Fruit fly (Drosophila melanogaster) whole organism, prepupa: ENCODE results near the gene mRpL3.

Experiments
- CG10631 ChIP-seq: fragments of 200-800 bp; sonication (Bioruptor generic); optimal IDR thresholded peaks from 2 replicates; lab custom pipeline; 2016; ENCODE audit warnings: missing biosample characterization, missing genetic modification characterization
- CG10669 ChIP-seq: fragments of 200-800 bp; sonication (Bioruptor generic); optimal IDR thresholded peaks from 3 replicates; lab custom pipeline; 2018; ENCODE audit warnings: missing biosample characterization, mild to moderate bottlenecking, missing genetic modification characterization, moderate library complexity
- CG11902 ChIP-seq: fragments of 200-800 bp; sonication (Bioruptor generic); optimal IDR thresholded peaks from 3 replicates; lab custom pipeline; 2016; ENCODE audit warnings: missing biosample characterization, missing genetic modification characterization
- CG15336 ChIP-seq: fragments of 200-800 bp; sonication (Bioruptor generic); IDR thresholded peaks from 2 replicates; pipeline ENCODE4 v1.3.6; 2022; ENCODE audit warnings: missing biosample characterization, missing genetic modification characterization
- CG31627 ChIP-seq: fragments of 200-800 bp; sonication (Bioruptor generic); optimal IDR thresholded peaks from 3 replicates; lab custom pipeline; 2016; ENCODE audit warnings: missing biosample characterization, missing genetic modification characterization
- CG32006 ChIP-seq: fragments of 200-800 bp; sonication (Bioruptor generic); optimal IDR thresholded peaks from 3 replicates; lab custom pipeline; 2017; ENCODE audit warnings: missing biosample characterization, mild to moderate bottlenecking, missing genetic modification characterization
- CG34406 ChIP-seq: fragments of 200-800 bp; sonication (Bioruptor generic); optimal IDR thresholded peaks from 3 replicates; lab custom pipeline; 2016; ENCODE audit warnings: missing biosample characterization, missing genetic modification characterization
- CG3919 ChIP-seq: fragments of 200-800 bp; sonication (Bioruptor generic); optimal IDR thresholded peaks from 3 replicates; lab custom pipeline; 2016; ENCODE audit warnings: missing biosample characterization, missing genetic modification characterization
- CG6163 ChIP-seq: fragments of 200-800 bp; sonication (Bioruptor generic); IDR thresholded peaks from 3 replicates; pipeline ENCODE4 v1.3.6; 2022; ENCODE audit warnings: missing biosample characterization, missing genetic modification characterization
- CG6276 ChIP-seq: fragments of 200-800 bp; sonication (Bioruptor generic); optimal IDR thresholded peaks from 2 replicates; lab custom pipeline; 2017; ENCODE audit warnings: missing biosample characterization, mild to moderate bottlenecking, missing genetic modification characterization
- CG6808 ChIP-seq: fragments of 200-800 bp; sonication (Bioruptor generic); optimal IDR thresholded peaks from 3 replicates; lab custom pipeline; 2017; ENCODE audit warnings: missing biosample characterization, missing genetic modification characterization, mild to moderate bottlenecking, moderate library complexity, missing genetic modification reagents
- CG7368 ChIP-seq: fragments of 200-800 bp; sonication (Bioruptor generic); optimal IDR thresholded peaks from 3 replicates; lab custom pipeline; 2016; ENCODE audit warnings: missing biosample characterization, missing genetic modification characterization
- CG8119 ChIP-seq: fragments of 200-800 bp; sonication (Bioruptor generic); IDR thresholded peaks from 3 replicates; pipeline ENCODE4 v1.3.6; 2022; ENCODE audit warnings: missing biosample characterization, missing genetic modification characterization
- CG8632 ChIP-seq: fragments of 200-800 bp; sonication (Bioruptor generic); optimal IDR thresholded peaks from 3 replicates; lab custom pipeline; 2016; ENCODE audit warnings: missing biosample characterization, missing genetic modification characterization
- CG9139 ChIP-seq: fragments of 200-800 bp; sonication (Bioruptor generic); optimal IDR thresholded peaks from 3 replicates; lab custom pipeline; 2017; ENCODE audit warnings: missing biosample characterization, mild to moderate bottlenecking, missing genetic modification characterization
- Eip75B ChIP-seq: fragments of 200-800 bp; sonication (Bioruptor generic); optimal IDR thresholded peaks from 3 replicates; lab custom pipeline; 2016; ENCODE audit warnings: missing biosample characterization, missing genetic modification characterization
- Eip78C ChIP-seq: fragments of 200-800 bp; sonication (Bioruptor generic); peaks from one replicate; lab custom pipeline; 2016; ENCODE audit warnings: missing biosample characterization, missing genetic modification characterization
- Eip93F ChIP-seq: fragments of 200-800 bp; sonication (Bioruptor generic); optimal IDR thresholded peaks from 2 replicates; lab custom pipeline; 2016; ENCODE audit warnings: missing biosample characterization, mild to moderate bottlenecking, missing genetic modification characterization
- Gug ChIP-seq: fragments of 200-800 bp; sonication (Bioruptor generic); IDR thresholded peaks from 2 replicates; pipeline ENCODE4 v1.3.6; 2022; ENCODE audit warnings: missing biosample characterization, missing genetic modification characterization
- Hr39 ChIP-seq: fragments of 200-800 bp; sonication (Bioruptor generic); optimal IDR thresholded peaks from 2 replicates; lab custom pipeline; 2016; ENCODE audit warnings: missing biosample characterization, missing genetic modification characterization
- Met ChIP-seq: fragments of 200-800 bp; sonication (Bioruptor generic); optimal IDR thresholded peaks from 3 replicates; lab custom pipeline; 2016; ENCODE audit warnings: missing biosample characterization, missing genetic modification characterization
- OdsH ChIP-seq: fragments of 200-800 bp; sonication (Bioruptor generic); optimal IDR thresholded peaks from 3 replicates; lab custom pipeline; 2016; ENCODE audit warnings: missing biosample characterization, missing genetic modification characterization
- Sox102F ChIP-seq: fragments of 200-800 bp; sonication (Bioruptor generic); optimal IDR thresholded peaks from 2 replicates; lab custom pipeline; 2016; ENCODE audit warnings: missing biosample characterization, mild to moderate bottlenecking, missing genetic modification characterization
- achi ChIP-seq: fragments of 200-800 bp; sonication (Bioruptor generic); optimal IDR thresholded peaks from 3 replicates; lab custom pipeline; 2016; ENCODE audit warnings: missing biosample characterization, missing genetic modification characterization
- acj6 ChIP-seq: fragments of 200-800 bp; sonication (Bioruptor generic); optimal IDR thresholded peaks from 3 replicates; lab custom pipeline; 2016; ENCODE audit warnings: missing biosample characterization, missing genetic modification characterization
- cyc ChIP-seq: fragments of 200-800 bp; sonication (Bioruptor generic); optimal IDR thresholded peaks from 3 replicates; lab custom pipeline; 2016; ENCODE audit warnings: missing biosample characterization, missing genetic modification characterization
- dac ChIP-seq: fragments of 200-800 bp; sonication (Bioruptor generic); optimal IDR thresholded peaks from 2 replicates; lab custom pipeline; 2017; ENCODE audit warnings: missing biosample characterization, mild to moderate bottlenecking, missing genetic modification characterization
- dsx ChIP-seq: fragments of 200-800 bp; optimal IDR thresholded peaks from 3 replicates; lab custom pipeline; 2019; ENCODE audit warnings: missing biosample characterization, mild to moderate bottlenecking, missing genetic modification characterization, moderate library complexity; ENCODE audit not compliant: poor library complexity, severe bottlenecking
- fd59A ChIP-seq: fragments of 200-800 bp; sonication (Bioruptor generic); optimal IDR thresholded peaks from 2 replicates; lab custom pipeline; 2017; ENCODE audit warnings: missing biosample characterization, mild to moderate bottlenecking, missing genetic modification characterization, missing genetic modification reagents
- fd85E ChIP-seq: fragments of 200-800 bp; sonication (Bioruptor generic); optimal IDR thresholded peaks from 3 replicates; lab custom pipeline; 2016; ENCODE audit warnings: missing biosample characterization, missing genetic modification characterization
- fkh ChIP-seq: fragments of 200-800 bp; sonication (Bioruptor generic); optimal IDR thresholded peaks from 3 replicates; lab custom pipeline; 2017; ENCODE audit warnings: missing biosample characterization, mild to moderate bottlenecking, missing genetic modification characterization, moderate library complexity
- net ChIP-seq: fragments of 200-800 bp; sonication (Bioruptor generic); optimal IDR thresholded peaks from 3 replicates; lab custom pipeline; 2016; ENCODE audit warnings: missing biosample characterization, missing genetic modification characterization
- pdm3 ChIP-seq: fragments of 200-800 bp; sonication (Bioruptor generic); optimal IDR thresholded peaks from 3 replicates; lab custom pipeline; 2016; ENCODE audit warnings: missing biosample characterization, missing genetic modification characterization
- salr ChIP-seq, 2 experiments: fragments of 200-800 bp; sonication (Bioruptor generic); optimal IDR thresholded peaks; 3 replicates each; lab custom pipeline; 2016 to 2018; ENCODE audit warnings: missing biosample characterization in 2 of 2, missing genetic modification characterization in 2 of 2, mild to moderate bottlenecking in 1 of 2
- spab ChIP-seq: fragments of 200-800 bp; sonication (Bioruptor generic); optimal IDR thresholded peaks from 2 replicates; lab custom pipeline; 2017; ENCODE audit warnings: missing biosample characterization, mild to moderate bottlenecking, missing genetic modification characterization, missing genetic modification reagents
- ss ChIP-seq, 2 experiments: fragments of 200-800 bp; sonication (Bioruptor generic); optimal IDR thresholded peaks; 2 replicates in 1 of 2; 3 replicates in 1 of 2; lab custom pipeline; 2017 to 2018; ENCODE audit warnings: mild to moderate bottlenecking in 2 of 2, missing biosample characterization in 2 of 2, missing genetic modification characterization in 2 of 2, moderate library complexity in 1 of 2
- vri ChIP-seq: fragments of 200-800 bp; sonication (Bioruptor generic); optimal IDR thresholded peaks from 3 replicates; lab custom pipeline; 2016; ENCODE audit warnings: missing biosample characterization, mild to moderate bottlenecking, missing genetic modification characterization

mRpL3 gene

dm6 chrX:15762723-15763122 lies 1.7 kb downstream of the mRpL3 start, which contains the start of gene Polr3A:
Gene Polr3A (plus strand): TSS chrX:15762956.
- no peak for TF ChIP-seq fd59A
- no peak for TF ChIP-seq CG3919 (GFP tag; lab: Kevin White, UChicago)
- TF ChIP-seq CG9139 (GFP tag; lab: Kevin White, UChicago), result no peak
- TF ChIP-seq Hr39 (GFP tag; lab: Kevin White, UChicago), result no peak
- no peak for TF ChIP-seq CG15336 (GFP tag; lab: Robert Waterston, UW)
- TF ChIP-seq CG10669, result no peak
- no peak for TF ChIP-seq OdsH (GFP tag; lab: Kevin White, UChicago)
- no peak for TF ChIP-seq CG6808 (GFP tag; lab: Kevin White, UChicago)
- no peak for TF ChIP-seq CG31627 (GFP tag; lab: Kevin White, UChicago)
- TF ChIP-seq CG32006, result no peak
- no peak for TF ChIP-seq Met (GFP tag; lab: Kevin White, UChicago)
- no peak for TF ChIP-seq dac (GFP tag; lab: Kevin White, UChicago)
- TF ChIP-seq cyc, result no peak

- TF ChIP-seq CG9139 (GFP tag; lab: Kevin White, UChicago) (no peak), Eip93F (GFP tag; lab: Kevin White, UChicago) (no peak), Hr39 (GFP tag; lab: Kevin White, UChicago) (no peak), CG34406 (GFP tag; lab: Kevin White, UChicago) (no peak), dsx (GFP tag; lab: Kevin White, UChicago) (no peak), CG8632 (GFP tag; lab: Kevin White, UChicago) (no peak), CG8119 (GFP tag; lab: Robert Waterston, UW) (no peak), acj6 (GFP tag; lab: Kevin White, UChicago) (no peak), Eip75B (GFP tag; lab: Kevin White, UChicago) (no peak), CG11902 (GFP tag; lab: Kevin White, UChicago) (no peak), CG6276 (GFP tag; lab: Kevin White, UChicago) (no peak), achi (no peak), dac (GFP tag; lab: Kevin White, UChicago) (no peak), fkh (GFP tag; lab: Kevin White, UChicago) (no peak), CG10631 (GFP tag; lab: Kevin White, UChicago) (no peak), CG7368 (no peak), Gug (GFP tag; lab: Robert Waterston, UW) (no peak), salr (GFP tag; optimal IDR thresholded peaks at IDR 0.05; lab: Kevin White, UChicago) (no peak), Eip78C (GFP tag; lab: Kevin White, UChicago) (no peak)
Measured at dm6 chrX:15766395-15766866, 5.4 kb downstream of the mRpL3 start, which contains the start of gene CG8952. Gene CG8952 (minus strand): TSS chrX:15766445.

- TF ChIP-seq spab (GFP tag; lab: Kevin White, UChicago) (no peak), net (no peak), CG6163 (GFP tag; lab: Robert Waterston, UW) (no peak), CG31627 (GFP tag; lab: Kevin White, UChicago) (no peak), ss (GFP tag; optimal IDR thresholded peaks at IDR 0.05; lab: Kevin White, UChicago) (no peak), Hr39 (GFP tag; lab: Kevin White, UChicago) (no peak), pdm3 (no peak), CG8632 (GFP tag; lab: Kevin White, UChicago) (no peak), fd85E (GFP tag; lab: Kevin White, UChicago) (no peak), vri (GFP tag; lab: Kevin White, UChicago) (no peak)
Measured at dm6 chrX:15769457-15769856, 8.4 kb downstream of the mRpL3 start, which contains the start of gene CG33172. Gene CG33172 (plus strand): TSS chrX:15769664.

- TF ChIP-seq vri (GFP tag; lab: Kevin White, UChicago) (no peak), net (no peak), CG34406 (GFP tag; lab: Kevin White, UChicago) (no peak), Sox102F (GFP tag; lab: Kevin White, UChicago) (no peak), CG8119 (GFP tag; lab: Robert Waterston, UW) (no peak)
Measured at dm6 chrX:15772663-15773062, 11.6 kb downstream of the mRpL3 start, which contains the start of gene CG43672. Gene CG43672 (plus strand): TSS chrX:15772963.
